Fruit fly (Drosophila melanogaster) whole organism, embryonic: Measurements from ENCODE around the gene CG10587.
A peak's percentile ranks its signal among the peaks of the same experiment; 100 is the strongest.

Experiments
- Atf6 ChIP-seq: fragments of 200-800 bp; sonication (Bioruptor generic); IDR thresholded peaks from 2 replicates; pipeline ENCODE4 v1.3.6; 2022; ENCODE audit warnings: missing biosample characterization, missing genetic modification characterization
- B-H2 ChIP-seq: fragments of 200-800 bp; sonication (Bioruptor generic); optimal IDR thresholded peaks from 2 replicates; lab custom pipeline; 2018; ENCODE audit warnings: missing biosample characterization, mild to moderate bottlenecking, missing genetic modification characterization
- C15 ChIP-seq: fragments of 200-800 bp; sonication (Bioruptor generic); IDR thresholded peaks from 3 replicates; pipeline ENCODE4 v1.3.6; 2022; ENCODE audit warnings: missing biosample characterization, missing genetic modification characterization
- CG1024 ChIP-seq: fragments of 200-800 bp; sonication (Bioruptor generic); IDR thresholded peaks from 2 replicates; pipeline ENCODE4 v1.3.6; 2022; ENCODE audit warnings: missing biosample characterization, missing genetic modification characterization
- CG10274 ChIP-seq: fragments of 200-800 bp; sonication (Bioruptor generic); optimal IDR thresholded peaks from 3 replicates; lab custom pipeline; 2017; ENCODE audit warnings: missing biosample characterization, mild to moderate bottlenecking, missing genetic modification characterization
- CG12744 ChIP-seq: fragments of 200-800 bp; sonication (Bioruptor generic); optimal IDR thresholded peaks from 2 replicates; lab custom pipeline; 2016; ENCODE audit warnings: missing biosample characterization, missing genetic modification characterization
- CG14667 ChIP-seq: fragments of 200-800 bp; sonication (Bioruptor generic); IDR thresholded peaks from 2 replicates; pipeline ENCODE4 v1.3.6; 2022; ENCODE audit warnings: missing biosample characterization, missing genetic modification characterization
- CG14965 ChIP-seq: fragments of 200-800 bp; sonication (Bioruptor generic); optimal IDR thresholded peaks from 2 replicates; lab custom pipeline; 2016; ENCODE audit warnings: missing biosample characterization, missing genetic modification characterization, borderline replicate concordance
- CG17612 ChIP-seq: fragments of 200-800 bp; sonication (Bioruptor generic); IDR thresholded peaks from 2 replicates; pipeline ENCODE4 v1.3.6; 2022; ENCODE audit warnings: missing biosample characterization, missing genetic modification characterization
- CG18011 ChIP-seq: fragments of 200-800 bp; sonication (Bioruptor generic); optimal IDR thresholded peaks from 2 replicates; lab custom pipeline; 2017; ENCODE audit warnings: missing biosample characterization, missing genetic modification characterization, mild to moderate bottlenecking, moderate library complexity, missing genotype
- CG31224 ChIP-seq: fragments of 200-800 bp; sonication (Bioruptor generic); IDR thresholded peaks from 2 replicates; pipeline ENCODE4 v1.3.6; 2022; ENCODE audit warnings: missing biosample characterization, missing genetic modification characterization
- CG31365 ChIP-seq: fragments of 200-800 bp; sonication (Bioruptor generic); optimal IDR thresholded peaks from 2 replicates; lab custom pipeline; 2018; ENCODE audit warnings: missing biosample characterization, mild to moderate bottlenecking, missing genetic modification characterization
- CG31441 ChIP-seq: fragments of 200-800 bp; sonication (Bioruptor generic); IDR thresholded peaks from 2 replicates; pipeline ENCODE4 v1.3.6; 2022; ENCODE audit warnings: missing biosample characterization, missing genetic modification characterization
- CG3407 ChIP-seq: fragments of 200-800 bp; sonication (Bioruptor generic); optimal IDR thresholded peaks from 2 replicates; lab custom pipeline; 2018; ENCODE audit warnings: missing biosample characterization, mild to moderate bottlenecking, missing genetic modification characterization
- CG43689 ChIP-seq: fragments of 200-800 bp; sonication (Bioruptor generic); IDR thresholded peaks from 2 replicates; pipeline ENCODE4 v1.3.6; 2022; ENCODE audit warnings: missing biosample characterization, missing genetic modification characterization
- CG6272 ChIP-seq: fragments of 200-800 bp; sonication (Bioruptor generic); IDR thresholded peaks from 2 replicates; pipeline ENCODE4 v1.3.6; 2022; ENCODE audit warnings: missing biosample characterization, missing genetic modification characterization
- CG7372 ChIP-seq: fragments of 200-800 bp; sonication (Bioruptor generic); IDR thresholded peaks from 2 replicates; pipeline ENCODE4 v1.3.6; 2022; ENCODE audit warnings: missing biosample characterization, missing genetic modification characterization
- CG8388 ChIP-seq: fragments of 200-800 bp; sonication (Bioruptor generic); optimal IDR thresholded peaks from 2 replicates; lab custom pipeline; 2019; ENCODE audit warnings: missing biosample characterization, mild to moderate bottlenecking, missing genetic modification characterization, moderate library complexity
- CG8765 ChIP-seq: fragments of 200-800 bp; sonication (Bioruptor generic); IDR thresholded peaks from 2 replicates; pipeline ENCODE4 v1.3.6; 2022; ENCODE audit warnings: missing biosample characterization, missing genetic modification characterization
- CHES-1-like ChIP-seq: fragments of 200-800 bp; sonication (Bioruptor generic); optimal IDR thresholded peaks from 2 replicates; lab custom pipeline; 2016; ENCODE audit warnings: missing biosample characterization, missing genetic modification characterization
- CoRest ChIP-seq: fragments of 200-800 bp; sonication (Bioruptor generic); optimal IDR thresholded peaks from 3 replicates; lab custom pipeline; 2018; ENCODE audit warnings: missing biosample characterization, mild to moderate bottlenecking, missing genetic modification characterization, moderate library complexity
- H2.0 ChIP-seq: fragments of 200-800 bp; sonication (Bioruptor generic); IDR thresholded peaks from 2 replicates; pipeline ENCODE4 v1.3.6; 2022; ENCODE audit warnings: missing biosample characterization, missing genetic modification characterization
- Hmr ChIP-seq: fragments of 200-800 bp; sonication (Bioruptor generic); optimal IDR thresholded peaks from 3 replicates; lab custom pipeline; 2017; ENCODE audit warnings: mild to moderate bottlenecking, missing biosample characterization, missing genetic modification reagents, missing genetic modification characterization
- Hsf ChIP-seq: fragments of 200-800 bp; sonication (Bioruptor generic); optimal IDR thresholded peaks from 3 replicates; lab custom pipeline; 2016; ENCODE audit warnings: missing biosample characterization, missing genetic modification characterization
- PHDP ChIP-seq: fragments of 200-800 bp; sonication (Bioruptor generic); optimal IDR thresholded peaks from 3 replicates; lab custom pipeline; 2018; ENCODE audit warnings: missing biosample characterization, mild to moderate bottlenecking, missing genetic modification characterization, moderate library complexity
- Ssrp ChIP-seq: fragments of 200-800 bp; sonication (Bioruptor generic); optimal IDR thresholded peaks from 2 replicates; lab custom pipeline; 2018; ENCODE audit warnings: missing biosample characterization, mild to moderate bottlenecking, missing genetic modification characterization, moderate library complexity
- amos ChIP-seq: fragments of 200-800 bp; sonication (Bioruptor generic); IDR thresholded peaks from 2 replicates; pipeline ENCODE4 v1.3.6; 2022; ENCODE audit warnings: missing biosample characterization, missing genetic modification characterization; ENCODE audit not compliant: partially characterized antibody
- ase ChIP-seq: fragments of 200-800 bp; sonication (Bioruptor generic); IDR thresholded peaks from 3 replicates; pipeline ENCODE4 v1.3.6; 2022; ENCODE audit warnings: missing biosample characterization, missing genetic modification characterization
- ato ChIP-seq: fragments of 200-800 bp; sonication (Bioruptor generic); IDR thresholded peaks from 2 replicates; pipeline ENCODE4 v1.3.6; 2022; ENCODE audit warnings: missing biosample characterization, missing genetic modification characterization; ENCODE audit not compliant: partially characterized antibody
- chm ChIP-seq: fragments of 200-800 bp; sonication (Bioruptor generic); IDR thresholded peaks from 2 replicates; pipeline ENCODE4 v1.3.6; 2022; ENCODE audit warnings: missing biosample characterization, missing genetic modification characterization
- chn ChIP-seq: fragments of 200-800 bp; sonication (Bioruptor generic); optimal IDR thresholded peaks from 2 replicates; lab custom pipeline; 2016; ENCODE audit warnings: missing biosample characterization, missing genetic modification characterization
- croc ChIP-seq: fragments of 200-800 bp; sonication (Bioruptor generic); conservative IDR thresholded peaks from 3 replicates; pipeline ENCODE4 v1.3.6; 2022; ENCODE audit warnings: missing biosample characterization, missing genetic modification characterization
- dan ChIP-seq: fragments of 200-800 bp; sonication (Bioruptor generic); IDR thresholded peaks from 2 replicates; pipeline ENCODE4 v1.3.6; 2022; ENCODE audit warnings: missing biosample characterization, missing genetic modification characterization
- dati ChIP-seq: fragments of 200-800 bp; sonication (Bioruptor generic); IDR thresholded peaks from 2 replicates; pipeline ENCODE4 v1.3.6; 2022; ENCODE audit warnings: missing biosample characterization, missing genetic modification characterization
- esg ChIP-seq: fragments of 200-800 bp; sonication (Bioruptor generic); conservative IDR thresholded peaks from 2 replicates; pipeline ENCODE4 v1.3.6; 2022; ENCODE audit warnings: missing biosample characterization, missing genetic modification characterization
- ewg ChIP-seq: fragments of 200-800 bp; sonication (Bioruptor generic); optimal IDR thresholded peaks from 3 replicates; lab custom pipeline; 2017; ENCODE audit warnings: mild to moderate bottlenecking, missing biosample characterization, missing genetic modification reagents, missing genetic modification characterization
- fd3F ChIP-seq: fragments of 200-800 bp; sonication (Bioruptor generic); optimal IDR thresholded peaks from 2 replicates; lab custom pipeline; 2018; ENCODE audit warnings: missing biosample characterization, mild to moderate bottlenecking, missing genetic modification characterization, moderate library complexity
- fd96Cb ChIP-seq: fragments of 200-800 bp; sonication (Bioruptor generic); optimal IDR thresholded peaks from 2 replicates; lab custom pipeline; 2018; ENCODE audit warnings: missing biosample characterization, mild to moderate bottlenecking, missing genetic modification characterization, moderate library complexity
- gt ChIP-seq: fragments of 200-800 bp; sonication (Bioruptor generic); IDR thresholded peaks from 2 replicates; pipeline ENCODE4 v1.3.6; 2022; ENCODE audit warnings: missing biosample characterization, missing genetic modification characterization
- hth ChIP-seq: fragments of >200 bp; optimal IDR thresholded peaks from 2 replicates; lab custom pipeline; 2017; ENCODE audit warnings: inconsistent platforms
- lola ChIP-seq, 3 experiments: fragments of >200 bp in 2 of 3; fragments of 200-800 bp in 1 of 3; sonication (Bioruptor generic) in 1 of 3; optimal IDR thresholded peaks; 2 replicates each; lab custom pipeline; 2017 to 2019; ENCODE audit warnings: missing biosample characterization in 3 of 3, missing genetic modification characterization in 3 of 3, mild to moderate bottlenecking in 1 of 3, moderate library complexity in 1 of 3
- mirr ChIP-seq: fragments of 200-800 bp; sonication (Bioruptor generic); optimal IDR thresholded peaks from 3 replicates; lab custom pipeline; 2018; ENCODE audit warnings: missing biosample characterization, mild to moderate bottlenecking, missing genetic modification characterization
- onecut ChIP-seq: fragments of 200-800 bp; sonication (Bioruptor generic); IDR thresholded peaks from 2 replicates; pipeline ENCODE4 v1.3.6; 2022; ENCODE audit warnings: missing biosample characterization, missing genetic modification characterization
- otp ChIP-seq: fragments of 200-800 bp; sonication (Bioruptor generic); IDR thresholded peaks from 3 replicates; pipeline ENCODE4, ENCODE4 v1.3.6; 2022; ENCODE audit warnings: missing biosample characterization, missing genetic modification characterization
- psq ChIP-seq: fragments of 200-800 bp; sonication (Bioruptor generic); optimal IDR thresholded peaks from 2 replicates; lab custom pipeline; 2017; ENCODE audit warnings: missing biosample characterization, missing genetic modification characterization
- sens-2 ChIP-seq: fragments of 200-800 bp; sonication (Bioruptor generic); IDR thresholded peaks from 2 replicates; pipeline ENCODE4 v1.3.6; 2022; ENCODE audit warnings: missing biosample characterization, missing genetic modification characterization
- slou ChIP-seq: fragments of 200-800 bp; sonication (Bioruptor generic); optimal IDR thresholded peaks from 3 replicates; lab custom pipeline; 2016; ENCODE audit warnings: missing biosample characterization, missing genetic modification characterization
- tap ChIP-seq: fragments of 200-800 bp; optimal IDR thresholded peaks from 3 replicates; lab custom pipeline; 2019; ENCODE audit warnings: missing biosample characterization, mild to moderate bottlenecking, missing genetic modification characterization, moderate library complexity
- toy ChIP-seq: fragments of 200-800 bp; sonication (Bioruptor generic); IDR thresholded peaks from 2 replicates; pipeline ENCODE4 v1.3.6; 2022; ENCODE audit warnings: missing biosample characterization, missing genetic modification characterization
- twi ChIP-seq: fragments of 200-800 bp; optimal IDR thresholded peaks from 2 replicates; lab custom pipeline; 2019; ENCODE audit warnings: missing biosample characterization, mild to moderate bottlenecking, missing genetic modification characterization, moderate library complexity
- vfl ChIP-seq: fragments of 200-800 bp; sonication (Bioruptor generic); optimal IDR thresholded peaks from 2 replicates; lab custom pipeline; 2016; ENCODE audit warnings: missing biosample characterization, missing genetic modification characterization
- wdn ChIP-seq: fragments of 200-800 bp; sonication (Bioruptor generic); IDR thresholded peaks from 2 replicates; pipeline ENCODE4 v1.3.6; 2022; ENCODE audit warnings: missing biosample characterization, missing genetic modification characterization
- yki ChIP-seq: fragments of >200 bp; optimal IDR thresholded peaks from 3 replicates; lab custom pipeline; 2018

CG10587 gene

dm6 chr3L:20944180-20944579, 18.2 kb downstream of the CG10587 start (continued):
- TF ChIP-seq Hmr (no peak), CG31365 (tag; lab: Kevin White, UChicago) (peak; percentile 9), PHDP (tag; lab: Kevin White, UChicago) (peak; percentile 19), esg (GFP tag; lab: Robert Waterston, UW) (no peak), CoRest (tag; lab: Kevin White, UChicago) (no peak), slou (no peak), gt (GFP tag; lab: Robert Waterston, UW) (no peak), amos (GFP tag; lab: Robert Waterston, UW) (no peak), wdn (no peak), ase (no peak), CG12744 (GFP tag; lab: Kevin White, UChicago) (no peak), fd96Cb (no peak), H2.0 (no peak), CG14667 (no peak), Ssrp (tag; lab: Kevin White, UChicago) (no peak), psq (no peak), mirr (GFP tag; lab: Kevin White, UChicago) (no peak), ato (no peak), CG14965 (GFP tag; lab: Kevin White, UChicago) (peak; percentile 32), CG18011 (GFP tag; lab: Kevin White, UChicago) (no peak), yki (lab: Kevin White, UChicago) (no peak), CG6272 (GFP tag; lab: Robert Waterston, UW) (no peak), fd3F (no peak), CG31224 (no peak), chm (peak; percentile 40; the same call in 1 of the 2 replicates), onecut (GFP tag; lab: Robert Waterston, UW) (peak; percentile 35; the same call in 1 of the 2 replicates), C15 (GFP tag; lab: Robert Waterston, UW) (no peak), ewg (GFP tag; lab: Kevin White, UChicago) (no peak), CG3407 (GFP tag; lab: Kevin White, UChicago) (peak; percentile 76), sens-2 (GFP tag; lab: Robert Waterston, UW) (0 out of 2 replicates have a peak, but pooled peaks have one; percentile 32), CG8388 (GFP tag; lab: Kevin White, UChicago) (peak; percentile 6), hth (lab: Kevin White, UChicago) (no peak), CG8765 (GFP tag; lab: Robert Waterston, UW) (no peak), CG43689 (GFP tag; lab: Robert Waterston, UW) (no peak), CG17612 (GFP tag; lab: Robert Waterston, UW) (no peak), CG1024 (GFP tag; lab: Robert Waterston, UW) (no peak), CHES-1-like (peak; percentile 8), lola (GFP tag; optimal IDR thresholded peaks at IDR 0.05; lab: Kevin White, UChicago) (peak in 1 of 3 experiments; percentile 26), CG31441 (no peak; the same call in 1 of the 2 replicates), chn (GFP tag; lab: Kevin White, UChicago) (no peak), tap (tag; lab: Kevin White, UChicago) (no peak), vfl (GFP tag; lab: Kevin White, UChicago) (no peak), croc (GFP tag; lab: Robert Waterston, UW) (no peak), dati (GFP tag; lab: Robert Waterston, UW) (no peak), CG10274 (GFP tag; lab: Kevin White, UChicago) (no peak), CG7372 (no peak), Atf6 (no peak), toy (GFP tag; lab: Robert Waterston, UW) (no peak), B-H2 (GFP tag; lab: Kevin White, UChicago) (no peak), dan (GFP tag; lab: Robert Waterston, UW) (no peak), otp (peak; percentile 75), Hsf (GFP tag; lab: Kevin White, UChicago) (no peak), twi (tag; lab: Kevin White, UChicago) (no peak)
